Fruit fly (Drosophila melanogaster): ENCODE measurements around the gene Cyt-c-p.

DNA sequence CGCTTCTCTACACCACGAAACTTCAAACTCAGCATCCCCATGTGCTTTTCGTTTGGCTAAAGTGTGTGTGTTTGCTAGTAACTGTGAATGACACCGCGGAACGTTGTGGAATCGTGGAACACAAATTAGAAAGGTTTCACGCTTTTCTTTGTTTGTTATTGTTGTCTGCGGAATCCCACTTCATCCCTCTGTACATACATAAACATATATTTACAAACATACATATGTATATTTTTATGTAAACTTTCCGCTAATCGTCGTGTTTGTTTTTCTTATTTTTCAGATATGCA, 29.2 kb upstream of the Cyt-c-p start:
- TF ChIP-seq h (optimal IDR thresholded peaks at IDR 0.05), result no peak
- TF ChIP-seq Sin3A (optimal IDR thresholded peaks at IDR 0.05), result no peak
- no peak for TF ChIP-seq Myc (optimal IDR thresholded peaks at IDR 0.05)
- TF ChIP-seq psq (optimal IDR thresholded peaks at IDR 0.05), result no peak
- TF ChIP-seq ttk (optimal IDR thresholded peaks at IDR 0.05), result no peak
- TF ChIP-seq insv (optimal IDR thresholded peaks at IDR 0.05), result no peak
